Fruit fly (Drosophila melanogaster) whole organism, embryonic: ENCODE results near the gene Rab6.

Experiments used
- Abd-B ChIP-seq: fragments of 200-800 bp; sonication (Bioruptor generic); optimal IDR thresholded peaks from 2 replicates; lab custom pipeline; 2018; ENCODE audit warnings: missing biosample characterization, mild to moderate bottlenecking, missing genetic modification characterization, moderate library complexity
- Awh ChIP-seq: fragments of 200-800 bp; sonication (Bioruptor generic); IDR thresholded peaks from 2 replicates; pipeline ENCODE4, ENCODE4 v1.3.6; 2022; ENCODE audit warnings: missing biosample characterization, missing genetic modification characterization
- Bteb2 ChIP-seq: fragments of 200-800 bp; sonication (Bioruptor generic); optimal IDR thresholded peaks from 2 replicates; lab custom pipeline; 2016; ENCODE audit warnings: missing biosample characterization, missing genetic modification characterization
- C15 ChIP-seq: fragments of 200-800 bp; sonication (Bioruptor generic); IDR thresholded peaks from 3 replicates; pipeline ENCODE4 v1.3.6; 2022; ENCODE audit warnings: missing biosample characterization, missing genetic modification characterization
- CG10979 ChIP-seq: fragments of 200-800 bp; sonication (Bioruptor generic); optimal IDR thresholded peaks from 2 replicates; lab custom pipeline; 2018; ENCODE audit warnings: missing biosample characterization, mild to moderate bottlenecking, missing genetic modification characterization, moderate library complexity
- CG12299 ChIP-seq: fragments of 200-800 bp; sonication (Bioruptor generic); optimal IDR thresholded peaks from 2 replicates; lab custom pipeline; 2018; ENCODE audit warnings: missing biosample characterization, mild to moderate bottlenecking, missing genetic modification characterization
- CG12744 ChIP-seq: fragments of 200-800 bp; sonication (Bioruptor generic); optimal IDR thresholded peaks from 2 replicates; lab custom pipeline; 2016; ENCODE audit warnings: missing biosample characterization, missing genetic modification characterization
- CG13775 ChIP-seq: fragments of 200-800 bp; sonication (Bioruptor generic); optimal IDR thresholded peaks from 3 replicates; lab custom pipeline; 2017; ENCODE audit warnings: missing biosample characterization, mild to moderate bottlenecking, missing genetic modification characterization
- CG15011 ChIP-seq: fragments of 200-800 bp; sonication (Bioruptor generic); optimal IDR thresholded peaks from 3 replicates; lab custom pipeline; 2018; ENCODE audit warnings: missing biosample characterization, mild to moderate bottlenecking, missing genetic modification characterization
- CG2199 ChIP-seq: fragments of 200-800 bp; sonication (Bioruptor generic); IDR thresholded peaks from 3 replicates; pipeline ENCODE4 v1.3.6; 2022; ENCODE audit warnings: missing biosample characterization, missing genetic modification characterization
- CG2889 ChIP-seq: fragments of 200-800 bp; sonication (Bioruptor generic); IDR thresholded peaks from 3 replicates; pipeline ENCODE4 v1.3.6; 2022; ENCODE audit warnings: missing biosample characterization, missing genetic modification characterization
- CG30403 ChIP-seq: fragments of 200-800 bp; sonication (Bioruptor generic); optimal IDR thresholded peaks from 3 replicates; lab custom pipeline; 2016; ENCODE audit warnings: missing biosample characterization, missing genetic modification characterization
- CG32772 ChIP-seq: fragments of 200-800 bp; sonication (Bioruptor generic); IDR thresholded peaks from 2 replicates; pipeline ENCODE4 v1.3.6; 2022; ENCODE audit warnings: missing biosample characterization, missing genetic modification characterization
- CG5953 ChIP-seq: fragments of 200-800 bp; sonication (Bioruptor generic); IDR thresholded peaks from 2 replicates; pipeline ENCODE4 v1.3.6; 2022; ENCODE audit warnings: missing biosample characterization, missing genetic modification characterization
- CG6254 ChIP-seq: fragments of 200-800 bp; sonication (Bioruptor generic); optimal IDR thresholded peaks from 3 replicates; lab custom pipeline; 2017; ENCODE audit warnings: mild to moderate bottlenecking, missing biosample characterization, missing genetic modification reagents, missing genetic modification characterization
- CG7556 ChIP-seq: fragments of 200-800 bp; sonication (Bioruptor generic); optimal IDR thresholded peaks from 2 replicates; lab custom pipeline; 2017; ENCODE audit warnings: missing biosample characterization, mild to moderate bottlenecking, missing genetic modification characterization
- CG8944 ChIP-seq: fragments of 200-800 bp; sonication (Bioruptor generic); optimal IDR thresholded peaks from 3 replicates; lab custom pipeline; 2016; ENCODE audit warnings: missing biosample characterization, missing genetic modification characterization
- CG9797 ChIP-seq: fragments of 200-800 bp; sonication (Bioruptor generic); optimal IDR thresholded peaks from 3 replicates; lab custom pipeline; 2018; ENCODE audit warnings: missing biosample characterization, mild to moderate bottlenecking, missing genetic modification characterization
- CTCF ChIP-seq: fragments of 200-800 bp; sonication (Bioruptor generic); optimal IDR thresholded peaks from 2 replicates; lab custom pipeline; 2017; ENCODE audit warnings: missing biosample characterization, mild to moderate bottlenecking, missing genetic modification characterization, moderate library complexity
- Chrac-16 ChIP-seq: fragments of 200-800 bp; sonication (Bioruptor generic); optimal IDR thresholded peaks from 3 replicates; lab custom pipeline; 2016; ENCODE audit warnings: missing biosample characterization, missing genetic modification characterization
- D19B ChIP-seq: fragments of 200-800 bp; sonication (Bioruptor generic); optimal IDR thresholded peaks from 2 replicates; lab custom pipeline; 2017; ENCODE audit warnings: missing biosample characterization, mild to moderate bottlenecking, missing genetic modification characterization
- Dbx ChIP-seq: fragments of 200-800 bp; sonication (Bioruptor generic); IDR thresholded peaks from 3 replicates; pipeline ENCODE4 v1.3.6; 2022; ENCODE audit warnings: missing biosample characterization, missing genetic modification characterization
- Dek ChIP-seq: fragments of 200-800 bp; sonication (Bioruptor generic); optimal IDR thresholded peaks from 3 replicates; lab custom pipeline; 2019; ENCODE audit warnings: missing biosample characterization, mild to moderate bottlenecking, missing genetic modification characterization, moderate library complexity
- Dip3 ChIP-seq: fragments of 200-800 bp; sonication (Bioruptor generic); optimal IDR thresholded peaks from 3 replicates; lab custom pipeline; 2016; ENCODE audit warnings: missing biosample characterization, missing genetic modification characterization
- E2f2 ChIP-seq: fragments of 200-800 bp; sonication (Bioruptor generic); IDR thresholded peaks from 2 replicates; pipeline ENCODE4 v1.3.6; 2022; ENCODE audit warnings: missing biosample characterization, missing genetic modification characterization
- Ets97D ChIP-seq: fragments of 200-800 bp; sonication (Bioruptor generic); optimal IDR thresholded peaks from 3 replicates; lab custom pipeline; 2016; ENCODE audit warnings: missing biosample characterization, missing genetic modification characterization
- HLH3B ChIP-seq: fragments of 200-800 bp; sonication (Bioruptor generic); IDR thresholded peaks from 2 replicates; pipeline ENCODE4 v1.3.6; 2022; ENCODE audit warnings: missing biosample characterization, missing genetic modification characterization
- Hr39 ChIP-seq: fragments of >200 bp; optimal IDR thresholded peaks from 2 replicates; lab custom pipeline; 2017
- Jarid2 ChIP-seq: fragments of 200-800 bp; sonication (Bioruptor generic); optimal IDR thresholded peaks from 3 replicates; lab custom pipeline; 2017; ENCODE audit warnings: mild to moderate bottlenecking, missing biosample characterization, missing genetic modification reagents, missing genetic modification characterization
- Kr ChIP-seq: fragments of 200-800 bp; sonication (Bioruptor generic); optimal IDR thresholded peaks from 2 replicates; lab custom pipeline; 2017; ENCODE audit warnings: missing biosample characterization, mild to moderate bottlenecking, missing genetic modification characterization
- Max ChIP-seq: fragments of 200-800 bp; sonication (Bioruptor generic); optimal IDR thresholded peaks from 2 replicates; lab custom pipeline; 2016; ENCODE audit warnings: missing biosample characterization, mild to moderate bottlenecking, missing genetic modification characterization
- Med ChIP-seq: fragments of 200-800 bp; sonication (Bioruptor generic); peaks from one replicate; lab custom pipeline; 2016; ENCODE audit warnings: missing biosample characterization, missing genetic modification characterization, mild to moderate bottlenecking, inconsistent platforms, moderate library complexity
- Mrtf ChIP-seq: fragments of 200-800 bp; sonication (Bioruptor generic); IDR thresholded peaks from 3 replicates; pipeline ENCODE4 v1.3.6; 2022; ENCODE audit warnings: missing biosample characterization, missing genetic modification characterization
- Xbp1 ChIP-seq: fragments of 200-800 bp; sonication (Bioruptor generic); optimal IDR thresholded peaks from 3 replicates; lab custom pipeline; 2016; ENCODE audit warnings: missing biosample characterization, mild to moderate bottlenecking, missing genetic modification characterization
- ac ChIP-seq: fragments of 200-800 bp; sonication (Bioruptor generic); optimal IDR thresholded peaks from 3 replicates; lab custom pipeline; 2017; ENCODE audit warnings: missing biosample characterization, mild to moderate bottlenecking, missing genetic modification characterization
- ase ChIP-seq: fragments of 200-800 bp; sonication (Bioruptor generic); IDR thresholded peaks from 3 replicates; pipeline ENCODE4 v1.3.6; 2022; ENCODE audit warnings: missing biosample characterization, missing genetic modification characterization
- ash1 ChIP-seq: fragments of 200-800 bp; sonication (Bioruptor generic); optimal IDR thresholded peaks from 2 replicates; lab custom pipeline; 2018; ENCODE audit warnings: missing biosample characterization, mild to moderate bottlenecking, missing genetic modification characterization
- bowl ChIP-seq: fragments of 200-800 bp; sonication (Bioruptor generic); IDR thresholded peaks from 2 replicates; pipeline ENCODE4 v1.3.6; 2022; ENCODE audit warnings: missing biosample characterization, missing genetic modification characterization
- cato ChIP-seq: fragments of 200-800 bp; sonication (Bioruptor generic); optimal IDR thresholded peaks from 2 replicates; lab custom pipeline; 2016; ENCODE audit warnings: missing biosample characterization, missing genetic modification characterization, borderline replicate concordance
- chinmo ChIP-seq: fragments of 200-800 bp; sonication (Bioruptor generic); IDR thresholded peaks from 4 replicates; pipeline ENCODE4 v1.3.6; 2022; ENCODE audit warnings: missing biosample characterization, missing genetic modification characterization; ENCODE audit not compliant: partially characterized antibody
- crol ChIP-seq: fragments of 200-800 bp; sonication (Bioruptor generic); IDR thresholded peaks from 2 replicates; pipeline ENCODE4 v1.3.6; 2022; ENCODE audit warnings: missing biosample characterization, missing genetic modification characterization
- dmrt11E ChIP-seq: fragments of 200-800 bp; sonication (Bioruptor generic); optimal IDR thresholded peaks from 3 replicates; lab custom pipeline; 2018; ENCODE audit warnings: missing biosample characterization, mild to moderate bottlenecking, missing genetic modification characterization, moderate library complexity
- fd102C ChIP-seq: fragments of 200-800 bp; sonication (Bioruptor generic); optimal IDR thresholded peaks from 2 replicates; lab custom pipeline; 2018; ENCODE audit warnings: missing biosample characterization, mild to moderate bottlenecking, missing genetic modification characterization, moderate library complexity
- hbn ChIP-seq: fragments of 200-800 bp; sonication (Bioruptor generic); IDR thresholded peaks from 2 replicates; pipeline ENCODE4 v1.3.6; 2022; ENCODE audit warnings: missing biosample characterization, missing genetic modification characterization; ENCODE audit not compliant: partially characterized antibody
- jumu ChIP-seq: fragments of 200-800 bp; sonication (Bioruptor generic); optimal IDR thresholded peaks from 3 replicates; lab custom pipeline; 2016; ENCODE audit warnings: missing biosample characterization, missing genetic modification characterization
- nmo ChIP-seq: fragments of 200-800 bp; sonication (Bioruptor generic); optimal IDR thresholded peaks from 2 replicates; lab custom pipeline; 2018; ENCODE audit warnings: missing biosample characterization, mild to moderate bottlenecking, missing genetic modification characterization, moderate library complexity
- prd ChIP-seq, 3 experiments: fragments of >200 bp in 2 of 3; fragments of 200-800 bp in 1 of 3; sonication (Bioruptor generic) in 1 of 3; optimal IDR thresholded peaks in 2 of 3; IDR thresholded peaks in 1 of 3; 2 replicates in 2 of 3; 3 replicates in 1 of 3; pipeline versions ENCODE4 v1.3.6 to Lab custom; 2017 to 2022; ENCODE audit warnings: missing biosample characterization in 1 of 3, missing genetic modification characterization in 1 of 3
- stwl ChIP-seq: fragments of 200-800 bp; sonication (Bioruptor generic); optimal IDR thresholded peaks from 3 replicates; lab custom pipeline; 2018; ENCODE audit warnings: missing biosample characterization, mild to moderate bottlenecking, missing genetic modification characterization, moderate library complexity
- ttk ChIP-seq: fragments of 200-800 bp; sonication (Bioruptor generic); IDR thresholded peaks from 2 replicates; pipeline ENCODE4 v2.1.2; 2022; ENCODE audit warnings: missing biosample characterization, missing genetic modification characterization
- tx ChIP-seq: fragments of 200-800 bp; sonication (Bioruptor generic); optimal IDR thresholded peaks from 2 replicates; lab custom pipeline; 2016; ENCODE audit warnings: missing biosample characterization, missing genetic modification characterization

Gene Rab6

dm6 chr2L:12078123-12078658, 30.7 kb downstream of the Rab6 start:
- 0 out of 4 replicates have a peak, but pooled peaks have one; percentile 9 for TF ChIP-seq chinmo (GFP tag; lab: Robert Waterston, UW)
- TF ChIP-seq CG2199 (GFP tag; lab: Robert Waterston, UW): 0 out of 3 replicates have a peak, but pooled peaks have one; percentile 22
- peak; percentile 58 for TF ChIP-seq crol (GFP tag; lab: Robert Waterston, UW)
- TF ChIP-seq Med (GFP tag; lab: Kevin White, UChicago): peak; percentile 26
- peak; percentile 60 for TF ChIP-seq Hr39 (lab: Kevin White, UChicago)
- TF ChIP-seq CTCF (GFP tag; lab: Kevin White, UChicago): peak; percentile 82
- no peak for TF ChIP-seq prd (optimal IDR thresholded peaks at IDR 0.05; lab: Kevin White, UChicago)
- TF ChIP-seq prd (GFP tag; IDR thresholded peaks at IDR 0.05; lab: Robert Waterston, UW): peak; percentile 30; the same call in 1 of the 3 replicates
- TF ChIP-seq CG12299 (tag; lab: Kevin White, UChicago): no peak
- no peak for TF ChIP-seq CG12744 (GFP tag; lab: Kevin White, UChicago)
- TF ChIP-seq Mrtf: 0 out of 3 replicates have a peak, but pooled peaks have one; percentile 33
- TF ChIP-seq HLH3B: no peak
- no peak for TF ChIP-seq CG13775 (GFP tag; lab: Kevin White, UChicago)

dm6 chr2L:12075850-12076249, 33.1 kb downstream of the Rab6 start, which contains the start of gene CG14947:
CG14947 (plus strand) TSS chr2L:12076100.
- TF ChIP-seq ash1 (GFP tag; lab: Kevin White, UChicago): no peak
- peak; percentile 17 for TF ChIP-seq stwl (tag; lab: Kevin White, UChicago)
- TF ChIP-seq CG30403 (GFP tag; lab: Kevin White, UChicago): no peak
- no peak for TF ChIP-seq dmrt11E
- no peak for TF ChIP-seq Dek (tag; lab: Kevin White, UChicago)
- TF ChIP-seq ase (GFP tag; lab: Robert Waterston, UW): no peak
- peak; percentile 76 for TF ChIP-seq Ets97D (GFP tag; lab: Kevin White, UChicago)
- TF ChIP-seq Abd-B (GFP tag; lab: Kevin White, UChicago): no peak
- no peak for TF ChIP-seq Max (GFP tag; lab: Kevin White, UChicago)
- peak; percentile 32 for TF ChIP-seq ac
- no peak for TF ChIP-seq C15 (GFP tag; lab: Robert Waterston, UW)
- TF ChIP-seq CG32772 (GFP tag; lab: Robert Waterston, UW): 0 out of 2 replicates have a peak, but pooled peaks have one; percentile 17
- no peak for TF ChIP-seq Jarid2 (GFP tag; lab: Kevin White, UChicago)
- no peak for TF ChIP-seq CG5953 (GFP tag; lab: Robert Waterston, UW)
- TF ChIP-seq CG2889 (GFP tag; lab: Robert Waterston, UW): no peak
- TF ChIP-seq E2f2 (GFP tag; lab: Robert Waterston, UW): no peak
- TF ChIP-seq fd102C: peak; percentile 52
- no peak for TF ChIP-seq CG9797 (GFP tag; lab: Kevin White, UChicago)
- TF ChIP-seq CG6254 (GFP tag; lab: Kevin White, UChicago): no peak
- no peak for TF ChIP-seq hbn
- 0 out of 2 replicates have a peak, but pooled peaks have one; percentile 28 for TF ChIP-seq Awh
- TF ChIP-seq Kr (GFP tag; lab: Kevin White, UChicago): peak; percentile 25
- TF ChIP-seq nmo (GFP tag; lab: Kevin White, UChicago): no peak
- TF ChIP-seq CG7556 (GFP tag; lab: Kevin White, UChicago): no peak
- no peak for TF ChIP-seq ttk (GFP tag; lab: Robert Waterston, UW)
- peak; percentile 23 for TF ChIP-seq CG10979 (tag; lab: Kevin White, UChicago)
- no peak for TF ChIP-seq CG15011 (GFP tag; lab: Kevin White, UChicago)
- TF ChIP-seq bowl (GFP tag; lab: Robert Waterston, UW): no peak
- no peak for TF ChIP-seq Bteb2 (GFP tag; lab: Kevin White, UChicago)
- no peak for TF ChIP-seq Chrac-16
- TF ChIP-seq Dbx: no peak
- no peak for TF ChIP-seq tx
- TF ChIP-seq jumu: no peak
- no peak for TF ChIP-seq cato
- TF ChIP-seq Dip3 (GFP tag; lab: Kevin White, UChicago): no peak
- no peak for TF ChIP-seq D19B
- TF ChIP-seq CG8944 (GFP tag; lab: Kevin White, UChicago): no peak
- peak; percentile 13 for TF ChIP-seq Xbp1 (GFP tag; lab: Kevin White, UChicago)
